Worm (Caenorhabditis elegans) whole organism, young adult: Measurements from ENCODE around the gene T21C9.13.
A peak's percentile ranks its signal among the peaks of the same experiment; 100 is the strongest.

Experiments used
- C17E4.6 ChIP-seq: fragments of 200-800 bp; sonication (Bioruptor generic); IDR thresholded peaks from 2 replicates; pipeline ENCODE4 v1.3.6; 2022; ENCODE audit warnings: missing genetic modification reagents, missing genetic modification characterization, missing compliant biosample characterization
- D2030.7 ChIP-seq: fragments of 200-800 bp; sonication (Bioruptor generic); IDR thresholded peaks from 2 replicates; pipeline ENCODE4 v1.3.6; 2022; ENCODE audit warnings: missing genetic modification reagents, missing genetic modification characterization, missing compliant biosample characterization
- F23B12.7 ChIP-seq: sonication (generic microtip); optimal IDR thresholded peaks from 2 replicates; lab custom pipeline; 2017; ENCODE audit warnings: missing genetic modification characterization, mild to moderate bottlenecking, missing compliant biosample characterization, antibody characterized with exemption, moderate library complexity; ENCODE audit not compliant: insufficient read depth
- F37B4.10 ChIP-seq: fragments of 200-800 bp; sonication (Bioruptor generic); IDR thresholded peaks from 2 replicates; pipeline ENCODE4 v1.3.6; 2022; ENCODE audit warnings: missing genetic modification characterization, missing compliant biosample characterization
- Y53F4B.3 ChIP-seq: fragments of 200-800 bp; sonication (Bioruptor generic); IDR thresholded peaks from 2 replicates; pipeline ENCODE4 v1.3.6; 2022; ENCODE audit warnings: missing genetic modification reagents, missing genetic modification characterization, missing compliant biosample characterization
- akir-1 ChIP-seq: fragments of 200-800 bp; sonication (Bioruptor generic); optimal IDR thresholded peaks from 2 replicates; lab custom pipeline; 2018; ENCODE audit warnings: mild to moderate bottlenecking, missing genetic modification characterization, moderate library complexity, missing compliant biosample characterization
- atf-7 ChIP-seq: sonication (generic microtip); optimal IDR thresholded peaks from 2 replicates; lab custom pipeline; 2017; ENCODE audit warnings: mild to moderate bottlenecking, missing genetic modification characterization, missing compliant biosample characterization
- attf-5 ChIP-seq: fragments of 200-800 bp; sonication (Bioruptor generic); optimal IDR thresholded peaks from 2 replicates; lab custom pipeline; 2018; ENCODE audit warnings: mild to moderate bottlenecking, missing genetic modification characterization, missing compliant biosample characterization
- bed-1 ChIP-seq: fragments of 200-800 bp; sonication (Bioruptor generic); IDR thresholded peaks from 2 replicates; pipeline ENCODE4 v1.3.6; 2022; ENCODE audit warnings: missing genetic modification reagents, missing genetic modification characterization, missing compliant biosample characterization
- bed-2 ChIP-seq: fragments of 200-800 bp; sonication (Bioruptor generic); IDR thresholded peaks from 2 replicates; pipeline ENCODE4 v1.3.6; 2022; ENCODE audit warnings: missing genetic modification reagents, missing genetic modification characterization, missing compliant biosample characterization
- cebp-1 ChIP-seq, 2 experiments: fragments of 200-800 bp in 1 of 2; sonication (Bioruptor generic) in 1 of 2; sonication (generic microtip) in 1 of 2; IDR thresholded peaks in 1 of 2; optimal IDR thresholded peaks in 1 of 2; 2 replicates each; pipeline versions ENCODE4 v1.3.6 to Lab custom; 2017 to 2022; ENCODE audit warnings: missing compliant biosample characterization in 2 of 2, missing genetic modification characterization in 2 of 2, mild to moderate bottlenecking in 1 of 2, missing genetic modification reagents in 1 of 2, moderate library complexity in 1 of 2
- cebp-2 ChIP-seq: fragments of 200-800 bp; sonication (Bioruptor generic); IDR thresholded peaks from 2 replicates; pipeline ENCODE4 v1.3.6; 2022; ENCODE audit warnings: missing genetic modification characterization, missing compliant biosample characterization
- ceh-27 ChIP-seq: fragments of 200-800 bp; sonication (Bioruptor generic); optimal IDR thresholded peaks from 2 replicates; lab custom pipeline; 2018; ENCODE audit warnings: mild to moderate bottlenecking, missing genetic modification characterization, moderate library complexity, missing compliant biosample characterization
- ceh-40 ChIP-seq: fragments of 200-800 bp; sonication (Bioruptor generic); IDR thresholded peaks from 2 replicates; pipeline ENCODE4 v1.3.6; 2022; ENCODE audit warnings: missing genetic modification characterization, missing compliant biosample characterization
- dpff-1 ChIP-seq: sonication (generic microtip); optimal IDR thresholded peaks from 2 replicates; lab custom pipeline; 2017; ENCODE audit warnings: mild to moderate bottlenecking, missing genetic modification characterization, missing compliant biosample characterization
- ekl-4 ChIP-seq: fragments of 200-800 bp; sonication (Bioruptor generic); IDR thresholded peaks from 2 replicates; pipeline ENCODE4 v1.3.6; 2022; ENCODE audit warnings: missing genetic modification reagents, missing genetic modification characterization, missing compliant biosample characterization
- ets-4 ChIP-seq: fragments of 200-800 bp; sonication (Bioruptor generic); optimal IDR thresholded peaks from 2 replicates; lab custom pipeline; 2018; ENCODE audit warnings: mild to moderate bottlenecking, missing genetic modification characterization, missing compliant biosample characterization
- him-1 ChIP-seq: sonication (generic microtip); optimal IDR thresholded peaks from 2 replicates; lab custom pipeline; 2016; ENCODE audit warnings: missing genotype, missing genetic modification reagents, missing genetic modification characterization, missing compliant biosample characterization
- hmg-1.2 ChIP-seq: fragments of 200-800 bp; sonication (Bioruptor generic); IDR thresholded peaks from 2 replicates; pipeline ENCODE4 v1.3.6; 2022; ENCODE audit warnings: missing genetic modification reagents, missing genetic modification characterization, missing compliant biosample characterization
- hrde-1 ChIP-seq: sonication (generic microtip); optimal IDR thresholded peaks from 2 replicates; lab custom pipeline; 2016; ENCODE audit warnings: missing genetic modification characterization, mild to moderate bottlenecking, missing compliant biosample characterization, moderate library complexity, missing genotype, missing genetic modification reagents, borderline replicate concordance
- lin-26 ChIP-seq: fragments of 200-800 bp; sonication (Bioruptor generic); IDR thresholded peaks from 2 replicates; pipeline ENCODE4 v1.3.6; 2022; ENCODE audit warnings: missing genetic modification reagents, missing genetic modification characterization, missing compliant biosample characterization
- lin-40 ChIP-seq: sonication (generic microtip); optimal IDR thresholded peaks from 2 replicates; lab custom pipeline; 2016; ENCODE audit warnings: missing genetic modification characterization, mild to moderate bottlenecking, missing compliant biosample characterization, missing genotype, missing genetic modification reagents
- lsy-27 ChIP-seq: sonication (generic microtip); optimal IDR thresholded peaks from 2 replicates; lab custom pipeline; 2017; ENCODE audit warnings: missing genetic modification characterization, mild to moderate bottlenecking, missing compliant biosample characterization, antibody characterized with exemption, missing genotype, borderline replicate concordance; ENCODE audit not compliant: insufficient read depth
- mel-28 ChIP-seq: sonication (generic microtip); optimal IDR thresholded peaks from 2 replicates; lab custom pipeline; 2016; ENCODE audit warnings: borderline replicate concordance, mild to moderate bottlenecking, missing genetic modification characterization, missing compliant biosample characterization
- nfya-1 ChIP-seq: sonication (generic microtip); optimal IDR thresholded peaks from 2 replicates; lab custom pipeline; 2017; ENCODE audit warnings: antibody characterized with exemption, missing compliant biosample characterization, missing genetic modification characterization, borderline replicate concordance; ENCODE audit not compliant: insufficient read depth
- nfya-2 ChIP-seq: fragments of 200-800 bp; sonication (Bioruptor generic); IDR thresholded peaks from 2 replicates; pipeline ENCODE4 v1.3.6; 2022; ENCODE audit warnings: missing genetic modification reagents, missing genetic modification characterization, missing compliant biosample characterization
- pha-4 ChIP-seq: fragments of 150-350 bp; sonication (generic microtip); optimal IDR thresholded peaks from 2 replicates; lab custom pipeline; 2014; ENCODE audit warnings: missing biosample characterization, missing genetic modification reagents, missing genetic modification characterization
- rcor-1 ChIP-seq: fragments of 200-800 bp; sonication (Bioruptor generic); IDR thresholded peaks from 2 replicates; pipeline ENCODE4 v1.3.6; 2022; ENCODE audit warnings: missing genetic modification reagents, missing genetic modification characterization, missing compliant biosample characterization
- repo-1 ChIP-seq: sonication (generic microtip); optimal IDR thresholded peaks from 2 replicates; lab custom pipeline; 2017; ENCODE audit warnings: mild to moderate bottlenecking, missing genetic modification characterization, missing compliant biosample characterization
- sptf-2 ChIP-seq: fragments of 200-800 bp; sonication (Bioruptor generic); optimal IDR thresholded peaks from 2 replicates; lab custom pipeline; 2018; ENCODE audit warnings: mild to moderate bottlenecking, missing genetic modification characterization, missing compliant biosample characterization
- tbp1 ChIP-seq: fragments of 200-800 bp; sonication (Bioruptor generic); optimal IDR thresholded peaks from 2 replicates; lab custom pipeline; 2018; ENCODE audit warnings: mild to moderate bottlenecking, missing genetic modification characterization, missing compliant biosample characterization
- tbx-9 ChIP-seq: sonication (generic microtip); optimal IDR thresholded peaks from 2 replicates; lab custom pipeline; 2016; ENCODE audit warnings: borderline replicate concordance, missing genetic modification characterization, inconsistent platforms, missing compliant biosample characterization
- tlf-1 ChIP-seq: fragments of 200-800 bp; sonication (Bioruptor generic); optimal IDR thresholded peaks from 2 replicates; lab custom pipeline; 2018; ENCODE audit warnings: mild to moderate bottlenecking, missing genetic modification characterization, missing compliant biosample characterization
- zfh-2 ChIP-seq: fragments of 200-800 bp; sonication (Bioruptor generic); conservative IDR thresholded peaks from 2 replicates; pipeline ENCODE4 v1.3.6; 2022; ENCODE audit warnings: missing genetic modification reagents, missing genetic modification characterization, missing compliant biosample characterization
- ztf-18 ChIP-seq: sonication (generic microtip); optimal IDR thresholded peaks from 2 replicates; lab custom pipeline; 2016; ENCODE audit warnings: missing genotype, mild to moderate bottlenecking, missing genetic modification characterization, missing compliant biosample characterization
- ztf-25 ChIP-seq: fragments of 200-800 bp; sonication (Bioruptor generic); IDR thresholded peaks from 2 replicates; pipeline ENCODE4 v1.3.6; 2022; ENCODE audit warnings: missing genetic modification reagents, missing genetic modification characterization, missing compliant biosample characterization
- ztf-26 ChIP-seq: sonication (generic microtip); optimal IDR thresholded peaks from 2 replicates; lab custom pipeline; 2017; ENCODE audit warnings: missing genetic modification characterization, missing compliant biosample characterization

The T21C9.13 gene

DNA sequence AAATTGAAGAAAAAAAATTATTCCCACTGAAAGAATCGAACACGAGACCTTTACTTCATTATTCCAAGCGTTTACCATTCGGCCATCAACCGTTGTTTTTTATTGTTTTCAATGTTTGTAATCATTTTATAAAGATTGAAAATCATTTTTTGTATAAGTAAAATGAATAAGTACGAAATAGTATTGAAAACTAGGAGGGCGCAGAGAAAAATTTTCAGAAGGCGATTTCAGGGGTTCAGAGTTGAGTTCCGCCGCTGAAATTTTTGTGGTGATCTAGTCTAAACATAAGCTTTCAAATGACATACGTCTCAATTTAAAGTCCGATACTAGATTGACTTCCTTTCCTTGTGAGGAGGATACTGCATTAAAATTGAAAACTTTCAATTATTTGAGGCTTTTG, 41.4 kb downstream of the T21C9.13 start:
- peak; percentile 96 for TF ChIP-seq hmg-1.2 (GFP tag; lab: Robert Waterston, UW)

- TF ChIP-seq F23B12.7 (no peak), zfh-2 (GFP tag; lab: Robert Waterston, UW) (no peak), cebp-1 (GFP tag; IDR thresholded peaks at IDR 0.05; lab: Robert Waterston, UW) (no peak), cebp-1 (tag; optimal IDR thresholded peaks at IDR 0.05; lab: Kevin White, UChicago) (no peak), ets-4 (GFP tag; lab: Kevin White, UChicago) (no peak), bed-1 (GFP tag; lab: Robert Waterston, UW) (no peak), him-1 (no peak), rcor-1 (GFP tag; lab: Robert Waterston, UW) (no peak), F37B4.10 (no peak), Y53F4B.3 (no peak), ztf-25 (no peak), nfya-1 (tag; lab: Kevin White, UChicago) (no peak), ekl-4 (GFP tag; lab: Robert Waterston, UW) (no peak), dpff-1 (tag; lab: Kevin White, UChicago) (no peak), mel-28 (tag; lab: Kevin White, UChicago) (no peak), hrde-1 (no peak), cebp-2 (no peak), ceh-40 (no peak), atf-7 (tag; lab: Kevin White, UChicago) (no peak), ztf-26 (tag; lab: Kevin White, UChicago) (no peak)
Observed at ce11 chrV:10640977-10641376, 43.9 kb downstream of the T21C9.13 start.

DNA sequence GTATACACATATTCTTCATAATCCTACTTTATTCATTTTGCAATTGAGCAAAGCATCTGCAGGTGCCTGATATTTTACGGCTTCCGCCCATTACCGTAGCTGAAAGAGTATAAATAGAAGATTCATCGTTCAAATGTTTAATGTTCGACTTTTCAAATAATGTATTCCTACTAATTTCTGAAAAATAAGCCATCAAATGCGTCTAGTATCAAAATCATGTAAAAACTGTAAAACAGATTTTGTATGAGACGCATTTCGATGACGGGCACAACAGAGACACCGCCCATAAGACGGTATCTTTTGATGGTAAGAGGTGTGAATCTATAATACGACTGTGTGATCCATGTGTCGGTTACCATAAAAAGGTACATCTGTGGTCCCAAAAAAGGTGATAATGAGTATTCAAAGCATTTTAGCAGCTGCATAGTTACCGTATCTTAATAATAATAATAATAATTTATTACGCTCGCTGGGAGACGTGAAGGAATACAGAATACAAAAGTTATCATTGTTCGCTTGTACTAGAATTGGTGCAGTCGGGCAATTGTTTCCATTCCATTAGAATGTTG, 50.1 kb downstream of the T21C9.13 start, which contains the start of the genes C32C4.3 and C32C4.16:
Gene C32C4.3 (minus strand): TSS at position 101 of the 569 bp plus-strand sequence.
Gene C32C4.16 (plus strand): TSS at position 519 of the 569 bp plus-strand sequence.
- TF ChIP-seq attf-5 (GFP tag; lab: Kevin White, UChicago): no peak
- TF ChIP-seq tbp1 (GFP tag; lab: Kevin White, UChicago): no peak
- no peak for TF ChIP-seq akir-1
- no peak for TF ChIP-seq lin-40 (tag; lab: Kevin White, UChicago)
- no peak for TF ChIP-seq D2030.7 (GFP tag; lab: Robert Waterston, UW)
- no peak for TF ChIP-seq repo-1 (tag; lab: Kevin White, UChicago)
- no peak for TF ChIP-seq ceh-27 (GFP tag; lab: Kevin White, UChicago)
- TF ChIP-seq nfya-2 (GFP tag; lab: Robert Waterston, UW): no peak
- TF ChIP-seq tlf-1 (GFP tag; lab: Kevin White, UChicago): no peak
- TF ChIP-seq sptf-2 (GFP tag; lab: Kevin White, UChicago): no peak
- no peak for TF ChIP-seq lsy-27 (tag; lab: Kevin White, UChicago)
- TF ChIP-seq C17E4.6 (GFP tag; lab: Robert Waterston, UW): no peak
- TF ChIP-seq bed-2 (GFP tag; lab: Robert Waterston, UW): no peak
- no peak for TF ChIP-seq bed-1 (GFP tag; lab: Robert Waterston, UW)
- no peak for TF ChIP-seq lin-26 (GFP tag; lab: Robert Waterston, UW)
- TF ChIP-seq pha-4 (tag; lab: Kevin White, UChicago): no peak
- TF ChIP-seq tbx-9: no peak
- no peak for TF ChIP-seq ztf-18 (tag; lab: Kevin White, UChicago)
